Worm (Caenorhabditis elegans) whole organism, young adult: Measurements from ENCODE around the gene irld-38.
"Not testable (repeated sequence)": the region's sequence is repeated elsewhere in the genome, so short reads cannot be mapped to it uniquely, and the experiment has no call there.

Experiments used
- B0336.3 ChIP-seq: fragments of 200-800 bp; sonication (Bioruptor generic); IDR thresholded peaks from 2 replicates; pipeline ENCODE4 v1.3.6; 2022; ENCODE audit warnings: missing genetic modification characterization, missing compliant biosample characterization
- C17E4.6 ChIP-seq: fragments of 200-800 bp; sonication (Bioruptor generic); IDR thresholded peaks from 2 replicates; pipeline ENCODE4 v1.3.6; 2022; ENCODE audit warnings: missing genetic modification reagents, missing genetic modification characterization, missing compliant biosample characterization
- F22D6.2 ChIP-seq: sonication (generic microtip); optimal IDR thresholded peaks from 2 replicates; lab custom pipeline; 2016; ENCODE audit warnings: mild to moderate bottlenecking, missing genetic modification characterization, missing compliant biosample characterization
- F39B2.1 ChIP-seq: fragments of 200-800 bp; sonication (Bioruptor generic); IDR thresholded peaks from 2 replicates; pipeline ENCODE4 v1.3.6; 2022; ENCODE audit warnings: missing genetic modification reagents, missing genetic modification characterization, missing compliant biosample characterization
- F49E8.2 ChIP-seq: sonication (generic microtip); optimal IDR thresholded peaks from 3 replicates; lab custom pipeline; 2017; ENCODE audit warnings: missing genetic modification characterization, mild to moderate bottlenecking, missing compliant biosample characterization, antibody characterized with exemption, moderate library complexity; ENCODE audit not compliant: insufficient read depth
- F52B5.7 ChIP-seq: sonication (generic microtip); optimal IDR thresholded peaks from 2 replicates; lab custom pipeline; 2016; ENCODE audit warnings: mild to moderate bottlenecking, missing genetic modification characterization, missing compliant biosample characterization
- K12H6.12 ChIP-seq: fragments of 200-800 bp; sonication (Bioruptor generic); optimal IDR thresholded peaks from 2 replicates; lab custom pipeline; 2018; ENCODE audit warnings: mild to moderate bottlenecking, missing genetic modification characterization, missing compliant biosample characterization
- T07F8.4 ChIP-seq: sonication (generic microtip); optimal IDR thresholded peaks from 2 replicates; lab custom pipeline; 2016; ENCODE audit warnings: mild to moderate bottlenecking, missing genetic modification characterization, moderate library complexity, missing compliant biosample characterization
- T26A5.8 ChIP-seq: sonication (generic microtip); optimal IDR thresholded peaks from 2 replicates; lab custom pipeline; 2016; ENCODE audit warnings: missing genetic modification characterization, missing compliant biosample characterization
- Y56A3A.18 ChIP-seq: fragments of 200-800 bp; sonication (Bioruptor generic); IDR thresholded peaks from 2 replicates; pipeline ENCODE4 v1.3.6; 2022; ENCODE audit warnings: missing genetic modification reagents, missing genetic modification characterization, missing compliant biosample characterization
- Y67H2A.10 ChIP-seq: fragments of 200-800 bp; sonication (Bioruptor generic); conservative IDR thresholded peaks from 2 replicates; pipeline ENCODE4 v1.3.6; 2022; ENCODE audit warnings: missing genetic modification reagents, missing genetic modification characterization, missing compliant biosample characterization
- atf-7 ChIP-seq: sonication (generic microtip); optimal IDR thresholded peaks from 2 replicates; lab custom pipeline; 2017; ENCODE audit warnings: mild to moderate bottlenecking, missing genetic modification characterization, missing compliant biosample characterization
- athp-1 ChIP-seq: sonication (generic microtip); optimal IDR thresholded peaks from 2 replicates; lab custom pipeline; 2017; ENCODE audit warnings: mild to moderate bottlenecking, missing genetic modification characterization, missing compliant biosample characterization
- attf-5 ChIP-seq: fragments of 200-800 bp; sonication (Bioruptor generic); optimal IDR thresholded peaks from 2 replicates; lab custom pipeline; 2018; ENCODE audit warnings: mild to moderate bottlenecking, missing genetic modification characterization, missing compliant biosample characterization
- ceh-100 ChIP-seq: fragments of 200-800 bp; sonication (Bioruptor generic); IDR thresholded peaks from 2 replicates; pipeline ENCODE4 v1.3.6; 2022; ENCODE audit warnings: missing genetic modification reagents, missing genetic modification characterization, missing compliant biosample characterization
- ceh-27 ChIP-seq: fragments of 200-800 bp; sonication (Bioruptor generic); optimal IDR thresholded peaks from 2 replicates; lab custom pipeline; 2018; ENCODE audit warnings: mild to moderate bottlenecking, missing genetic modification characterization, moderate library complexity, missing compliant biosample characterization
- chd-7 ChIP-seq: sonication (generic microtip); optimal IDR thresholded peaks from 2 replicates; lab custom pipeline; 2016; ENCODE audit warnings: mild to moderate bottlenecking, missing genetic modification characterization, moderate library complexity, missing compliant biosample characterization
- dox-1 ChIP-seq: fragments of 200-800 bp; sonication (Bioruptor generic); IDR thresholded peaks from 2 replicates; pipeline ENCODE4 v1.3.6; 2022; ENCODE audit warnings: missing genetic modification reagents, missing genetic modification characterization, missing compliant biosample characterization
- efl-1 ChIP-seq: fragments of 150-350 bp; optimal IDR thresholded peaks from 2 replicates; lab custom pipeline; 2014; ENCODE audit warnings: missing biosample characterization, missing genetic modification reagents, missing genetic modification characterization
- hlh-12 ChIP-seq: sonication (generic microtip); optimal IDR thresholded peaks from 2 replicates; lab custom pipeline; 2016; ENCODE audit warnings: missing genetic modification characterization, missing compliant biosample characterization
- hmg-1.2 ChIP-seq: fragments of 200-800 bp; sonication (Bioruptor generic); IDR thresholded peaks from 2 replicates; pipeline ENCODE4 v1.3.6; 2022; ENCODE audit warnings: missing genetic modification reagents, missing genetic modification characterization, missing compliant biosample characterization
- hrde-1 ChIP-seq: sonication (generic microtip); optimal IDR thresholded peaks from 2 replicates; lab custom pipeline; 2016; ENCODE audit warnings: missing genetic modification characterization, mild to moderate bottlenecking, missing compliant biosample characterization, moderate library complexity, missing genotype, missing genetic modification reagents, borderline replicate concordance
- let-526 ChIP-seq: fragments of 200-800 bp; sonication (Bioruptor generic); IDR thresholded peaks from 2 replicates; pipeline ENCODE4 v1.3.6; 2022; ENCODE audit warnings: missing genetic modification reagents, missing genetic modification characterization, missing compliant biosample characterization
- lin-26 ChIP-seq: fragments of 200-800 bp; sonication (Bioruptor generic); IDR thresholded peaks from 2 replicates; pipeline ENCODE4 v1.3.6; 2022; ENCODE audit warnings: missing genetic modification reagents, missing genetic modification characterization, missing compliant biosample characterization
- lir-1 ChIP-seq: fragments of 200-800 bp; sonication (Bioruptor generic); conservative IDR thresholded peaks from 2 replicates; pipeline ENCODE4 v1.3.6; 2022; ENCODE audit warnings: missing genetic modification reagents, missing genetic modification characterization, missing compliant biosample characterization
- lsy-27 ChIP-seq: sonication (generic microtip); optimal IDR thresholded peaks from 2 replicates; lab custom pipeline; 2017; ENCODE audit warnings: missing genetic modification characterization, mild to moderate bottlenecking, missing compliant biosample characterization, antibody characterized with exemption, missing genotype, borderline replicate concordance; ENCODE audit not compliant: insufficient read depth
- madf-3 ChIP-seq: fragments of 200-800 bp; sonication (Bioruptor generic); IDR thresholded peaks from 2 replicates; pipeline ENCODE4 v1.3.6; 2022; ENCODE audit warnings: missing genetic modification reagents, missing genetic modification characterization, missing compliant biosample characterization
- mel-28 ChIP-seq: sonication (generic microtip); optimal IDR thresholded peaks from 2 replicates; lab custom pipeline; 2016; ENCODE audit warnings: borderline replicate concordance, mild to moderate bottlenecking, missing genetic modification characterization, missing compliant biosample characterization
- nfya-1 ChIP-seq: sonication (generic microtip); optimal IDR thresholded peaks from 2 replicates; lab custom pipeline; 2017; ENCODE audit warnings: antibody characterized with exemption, missing compliant biosample characterization, missing genetic modification characterization, borderline replicate concordance; ENCODE audit not compliant: insufficient read depth
- nhr-120 ChIP-seq: fragments of 200-800 bp; sonication (Bioruptor generic); IDR thresholded peaks from 2 replicates; pipeline ENCODE4 v1.3.6; 2022; ENCODE audit warnings: missing genetic modification characterization, missing compliant biosample characterization
- nhr-90 ChIP-seq: sonication (generic microtip); optimal IDR thresholded peaks from 2 replicates; lab custom pipeline; 2016; ENCODE audit warnings: missing genotype, mild to moderate bottlenecking, missing genetic modification characterization, missing compliant biosample characterization
- rec-8 ChIP-seq, 2 experiments: sonication (generic microtip); optimal IDR thresholded peaks; 2 replicates each; lab custom pipeline; 2016; ENCODE audit warnings: mild to moderate bottlenecking in 2 of 2, missing genetic modification characterization in 2 of 2, missing genetic modification reagents in 2 of 2, missing genotype in 2 of 2, missing biosample characterization in 1 of 2, missing compliant biosample characterization in 1 of 2, moderate library complexity in 1 of 2
- repo-1 ChIP-seq: sonication (generic microtip); optimal IDR thresholded peaks from 2 replicates; lab custom pipeline; 2017; ENCODE audit warnings: mild to moderate bottlenecking, missing genetic modification characterization, missing compliant biosample characterization
- somi-1 ChIP-seq: fragments of 200-800 bp; sonication (Bioruptor generic); optimal IDR thresholded peaks from 2 replicates; lab custom pipeline; 2018; ENCODE audit warnings: mild to moderate bottlenecking, missing genetic modification characterization, missing compliant biosample characterization
- tlf-1 ChIP-seq: fragments of 200-800 bp; sonication (Bioruptor generic); optimal IDR thresholded peaks from 2 replicates; lab custom pipeline; 2018; ENCODE audit warnings: mild to moderate bottlenecking, missing genetic modification characterization, missing compliant biosample characterization
- unc-130 ChIP-seq: sonication (generic microtip); optimal IDR thresholded peaks from 2 replicates; lab custom pipeline; 2016; ENCODE audit warnings: missing genetic modification reagents, missing genetic modification characterization, missing compliant biosample characterization
- unc-62 ChIP-seq: fragments of 150-350 bp; optimal IDR thresholded peaks from 2 replicates; lab custom pipeline; 2014; ENCODE audit warnings: missing biosample characterization, missing genetic modification reagents, missing genetic modification characterization
- ztf-18 ChIP-seq: sonication (generic microtip); optimal IDR thresholded peaks from 2 replicates; lab custom pipeline; 2016; ENCODE audit warnings: missing genotype, mild to moderate bottlenecking, missing genetic modification characterization, missing compliant biosample characterization
- ztf-6 ChIP-seq: fragments of 200-800 bp; sonication (Bioruptor generic); IDR thresholded peaks from 2 replicates; pipeline ENCODE4 v1.3.6; 2022; ENCODE audit warnings: missing genetic modification reagents, missing genetic modification characterization, missing compliant biosample characterization

irld-38 gene

ce11 chrV:3064418-3064817 is 32.2 kb upstream of the irld-38 start, which contains the start of gene srt-16:
srt-16 (minus strand) TSS chrV:3064518.
- not testable (repeated sequence) for TF ChIP-seq C17E4.6; ztf-6; somi-1 (GFP tag; lab: Kevin White, UChicago)

- TF ChIP-seq T07F8.4 (tag; lab: Kevin White, UChicago), result no peak
- TF ChIP-seq rec-8 (tag; optimal IDR thresholded peaks at IDR 0.05; lab: Kevin White, UChicago), result no peak
- TF ChIP-seq repo-1, result no peak
- no peak for TF ChIP-seq Y67H2A.10
- TF ChIP-seq T26A5.8 (tag; lab: Kevin White, UChicago), result no peak
- no peak for TF ChIP-seq hmg-1.2
- TF ChIP-seq athp-1 (tag; lab: Kevin White, UChicago), result no peak
- TF ChIP-seq lir-1 (GFP tag; lab: Robert Waterston, UW), result no peak
- no peak for TF ChIP-seq nhr-90 (tag; lab: Kevin White, UChicago)
- no peak for TF ChIP-seq let-526 (GFP tag; lab: Robert Waterston, UW)
Measured at ce11 chrV:3062078-3062477, 29.8 kb upstream of the irld-38 start, which contains the start of gene srt-15. srt-15 (minus strand) TSS chrV:3062178.

- TF ChIP-seq nfya-1 (tag; lab: Kevin White, UChicago) (no peak), hrde-1 (no peak), T26A5.8 (tag; lab: Kevin White, UChicago) (no peak), attf-5 (GFP tag; lab: Kevin White, UChicago) (no peak), Y56A3A.18 (GFP tag; lab: Robert Waterston, UW) (no peak), chd-7 (tag; lab: Kevin White, UChicago) (no peak), mel-28 (no peak), ztf-18 (no peak), B0336.3 (GFP tag; lab: Robert Waterston, UW) (no peak), K12H6.12 (tag; lab: Kevin White, UChicago) (no peak), F49E8.2 (no peak), hlh-12 (tag; lab: Kevin White, UChicago) (no peak), nhr-120 (GFP tag; lab: Robert Waterston, UW) (no peak)
Measured at ce11 chrV:3058996-3059395, 26.8 kb upstream of the irld-38 start, which contains the start of gene str-244. str-244 (minus strand) TSS chrV:3059096.

ce11 chrV:3054254-3054653 is 22.0 kb upstream of the irld-38 start, which contains the start of gene C50H11.8:
C50H11.8 (plus strand) TSS chrV:3054554.
- TF ChIP-seq madf-3 (no peak), unc-62 (GFP tag; lab: Kevin White, UChicago) (no peak), rec-8 (tag; optimal IDR thresholded peaks at IDR 0.05; lab: Kevin White, UChicago) (no peak), tlf-1 (GFP tag; lab: Kevin White, UChicago) (no peak), F52B5.7 (no peak), repo-1 (no peak), F22D6.2 (tag; lab: Kevin White, UChicago) (no peak), dox-1 (GFP tag; lab: Robert Waterston, UW) (no peak), lsy-27 (tag; lab: Kevin White, UChicago) (no peak), T07F8.4 (tag; lab: Kevin White, UChicago) (no peak), lin-26 (GFP tag; lab: Robert Waterston, UW) (no peak), F39B2.1 (GFP tag; lab: Robert Waterston, UW) (no peak), B0336.3 (GFP tag; lab: Robert Waterston, UW) (no peak), ztf-6 (no peak), efl-1 (no peak), unc-130 (no peak), atf-7 (tag; lab: Kevin White, UChicago) (no peak), ceh-100 (GFP tag; lab: Robert Waterston, UW) (no peak), ceh-27 (GFP tag; lab: Kevin White, UChicago) (no peak), hmg-1.2 (no peak)
